Worm (Caenorhabditis elegans): ENCODE data around the gene sdc-1.

DNA sequence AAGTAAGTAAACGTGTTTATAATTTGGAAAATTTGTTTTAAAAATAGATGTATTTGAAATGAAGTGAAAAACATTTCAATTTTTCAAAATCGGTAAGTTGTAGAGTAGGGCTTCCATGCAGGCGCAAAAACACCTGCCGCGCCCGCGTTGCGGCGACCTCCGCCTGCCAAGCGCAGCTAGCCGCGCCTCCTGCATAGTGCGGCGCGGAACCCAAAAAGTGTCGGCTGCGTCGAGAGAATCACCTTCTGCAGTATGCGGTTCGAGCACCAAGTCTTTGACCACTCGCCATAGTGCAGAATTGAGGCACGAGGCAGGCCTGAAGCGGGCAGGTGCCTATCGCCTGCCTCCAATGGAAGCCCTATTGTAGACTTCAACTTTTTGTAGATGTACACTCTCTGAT lies 34.1 kb downstream of the sdc-1 start:
- TF ChIP-seq sma-3 (GFP tag; optimal IDR thresholded peaks at IDR 0.05) (no peak), ceh-82 (tag; optimal IDR thresholded peaks at IDR 0.05) (no peak), ama-1 (optimal IDR thresholded peaks at IDR 0.05) (no peak), gmeb-1 (tag; optimal IDR thresholded peaks at IDR 0.05) (no peak)

Measured in whole organism, L2 larva.